Fruit fly (Drosophila melanogaster) whole organism, embryonic: ENCODE measurements around the gene G6P.

ENCODE experiments used
- CG17328 ChIP-seq: fragments of 200-800 bp; sonication (Bioruptor generic); IDR thresholded peaks from 2 replicates; pipeline ENCODE4 v1.3.6; 2022; ENCODE audit warnings: missing biosample characterization, missing genetic modification characterization
- CG8281 ChIP-seq: fragments of 200-800 bp; sonication (Bioruptor generic); optimal IDR thresholded peaks from 2 replicates; lab custom pipeline; 2018; ENCODE audit warnings: missing biosample characterization, mild to moderate bottlenecking, missing genetic modification characterization, moderate library complexity
- Hr39 ChIP-seq: fragments of >200 bp; optimal IDR thresholded peaks from 2 replicates; lab custom pipeline; 2017
- ato ChIP-seq: fragments of 200-800 bp; sonication (Bioruptor generic); IDR thresholded peaks from 2 replicates; pipeline ENCODE4 v1.3.6; 2022; ENCODE audit warnings: missing biosample characterization, missing genetic modification characterization; ENCODE audit not compliant: partially characterized antibody
- nau ChIP-seq: fragments of 200-800 bp; sonication (Bioruptor generic); optimal IDR thresholded peaks from 3 replicates; lab custom pipeline; 2017; ENCODE audit warnings: missing biosample characterization, mild to moderate bottlenecking, missing genetic modification characterization, missing genetic modification reagents
- peb ChIP-seq: fragments of 200-800 bp; sonication (Bioruptor generic); IDR thresholded peaks from 2 replicates; pipeline ENCODE4 v1.3.6; 2022; ENCODE audit warnings: missing biosample characterization, missing genetic modification characterization

DNA sequence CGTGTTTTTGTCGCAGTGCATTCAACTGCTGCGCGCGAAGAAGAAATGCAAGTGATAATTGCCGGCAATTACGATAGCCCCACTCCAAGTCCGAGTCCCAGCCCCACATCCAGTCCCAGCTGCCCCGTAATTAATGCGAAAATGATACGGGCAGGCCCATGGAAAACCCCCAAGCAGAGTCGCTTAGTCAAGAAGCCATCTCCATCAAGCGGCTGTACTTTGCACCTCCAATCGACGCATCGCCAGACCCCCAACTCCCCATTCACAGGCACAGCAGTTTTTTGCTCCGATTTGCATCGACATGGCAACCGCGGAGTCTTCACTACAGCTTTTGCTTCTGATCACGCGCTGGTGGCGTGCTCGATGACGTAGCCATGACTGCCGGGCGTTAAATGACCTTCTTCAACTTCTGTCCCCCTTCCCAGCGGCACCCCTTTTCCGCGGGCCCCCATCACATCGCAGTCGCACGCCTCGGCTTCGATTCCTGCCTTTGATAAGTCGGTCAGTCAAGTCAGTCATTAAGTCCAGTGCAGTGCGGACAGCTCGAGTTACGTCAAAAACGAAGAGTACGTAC is 9.3 kb downstream of the G6P start:
- TF ChIP-seq nau (GFP tag; lab: Kevin White, UChicago) (no peak), ato (GFP tag; lab: Robert Waterston, UW) (no peak), Hr39 (lab: Kevin White, UChicago) (no peak), CG17328 (GFP tag; lab: Robert Waterston, UW) (no peak), peb (GFP tag; lab: Robert Waterston, UW) (no peak), CG8281 (no peak)
